Fruit fly (Drosophila melanogaster) Kc167 (cell line): ENCODE measurements around the gene slif.

Experiments
- Myc ChIP-seq: fragments of >200 bp; optimal IDR thresholded peaks from 2 replicates; lab custom pipeline; 2017; ENCODE audit warnings: missing external identifiers
- Sin3A ChIP-seq: fragments of >200 bp; optimal IDR thresholded peaks from 2 replicates; lab custom pipeline; 2018; ENCODE audit warnings: missing external identifiers
- h ChIP-seq: fragments of >200 bp; optimal IDR thresholded peaks from 3 replicates; lab custom pipeline; 2018; ENCODE audit warnings: missing external identifiers
- insv ChIP-seq: fragments of >200 bp; optimal IDR thresholded peaks from 3 replicates; lab custom pipeline; 2018; ENCODE audit warnings: missing external identifiers
- psq ChIP-seq: fragments of >200 bp; optimal IDR thresholded peaks from 2 replicates; lab custom pipeline; 2017; ENCODE audit warnings: missing external identifiers
- ttk ChIP-seq: sonication (Bioruptor generic); optimal IDR thresholded peaks from 2 replicates; lab custom pipeline; 2017; ENCODE audit warnings: missing external identifiers

dm6 chr3L:22853412-22853811 is 27.4 kb upstream of the slif start, which contains the start of gene CG32462:
- TF ChIP-seq psq (lab: Kevin White, UChicago) (no peak), h (lab: Kevin White, UChicago) (no peak), insv (no peak), ttk (lab: Kevin White, UChicago) (no peak), Myc (lab: Kevin White, UChicago) (no peak), Sin3A (no peak)
